Fruit fly (Drosophila melanogaster) S2 (cell line): ENCODE results near the gene Surf6.

Experiments used
- CG8478 ChIP-seq: fragments of >200 bp; optimal IDR thresholded peaks from 2 replicates; lab custom pipeline; 2018
- CTCF ChIP-seq, 2 experiments: fragments of >200 bp; optimal IDR thresholded peaks; 2 replicates each; lab custom pipeline; 2018

- TF ChIP-seq CG8478 (lab: Kevin White, UChicago) (no peak), CTCF (optimal IDR thresholded peaks at IDR 0.05; lab: Kevin White, UChicago) (no peak)
Observed at dm6 chr3R:19928544-19928943, 23.9 kb upstream of the Surf6 start, which contains the start of gene CG4459.
